Worm (Caenorhabditis elegans) whole organism, early embryonic: ENCODE results near the gene F15B9.8.

Experiments
- B0310.2 ChIP-seq: sonication (generic microtip); optimal IDR thresholded peaks from 2 replicates; lab custom pipeline; 2016; ENCODE audit warnings: mild to moderate bottlenecking, missing genetic modification characterization, missing compliant biosample characterization
- F13C5.2 ChIP-seq: sonication (generic microtip); optimal IDR thresholded peaks from 2 replicates; lab custom pipeline; 2017; ENCODE audit warnings: mild to moderate bottlenecking, missing genetic modification characterization, inconsistent platforms, missing compliant biosample characterization
- ama-1 ChIP-seq: fragments of 150-350 bp; optimal IDR thresholded peaks from 2 replicates; lab custom pipeline; 2014
- ceh-13 ChIP-seq: fragments of 200-800 bp; sonication (Bioruptor generic); optimal IDR thresholded peaks from 2 replicates; lab custom pipeline; 2018; ENCODE audit warnings: mild to moderate bottlenecking, missing genetic modification characterization, missing compliant biosample characterization
- ceh-36 ChIP-seq: sonication (generic microtip); optimal IDR thresholded peaks from 2 replicates; lab custom pipeline; 2016; ENCODE audit warnings: missing genetic modification characterization, inconsistent platforms, missing compliant biosample characterization
- hmg-4 ChIP-seq: fragments of 200-800 bp; sonication (Bioruptor generic); optimal IDR thresholded peaks from 2 replicates; lab custom pipeline; 2018; ENCODE audit warnings: mild to moderate bottlenecking, missing genetic modification characterization, missing compliant biosample characterization
- pes-1 ChIP-seq: fragments of 200-800 bp; sonication (Bioruptor generic); IDR thresholded peaks from 2 replicates; pipeline ENCODE4 v1.3.6; 2022; ENCODE audit warnings: missing genetic modification reagents, missing genetic modification characterization, missing compliant biosample characterization
- sea-1 ChIP-seq: fragments of 200-800 bp; sonication (Bioruptor generic); conservative IDR thresholded peaks from 2 replicates; pipeline ENCODE4 v1.3.6; 2022; ENCODE audit warnings: missing genetic modification characterization, missing compliant biosample characterization
- tra-4 ChIP-seq: sonication (generic microtip); optimal IDR thresholded peaks from 2 replicates; lab custom pipeline; 2017; ENCODE audit warnings: missing genetic modification characterization, missing compliant biosample characterization

DNA sequence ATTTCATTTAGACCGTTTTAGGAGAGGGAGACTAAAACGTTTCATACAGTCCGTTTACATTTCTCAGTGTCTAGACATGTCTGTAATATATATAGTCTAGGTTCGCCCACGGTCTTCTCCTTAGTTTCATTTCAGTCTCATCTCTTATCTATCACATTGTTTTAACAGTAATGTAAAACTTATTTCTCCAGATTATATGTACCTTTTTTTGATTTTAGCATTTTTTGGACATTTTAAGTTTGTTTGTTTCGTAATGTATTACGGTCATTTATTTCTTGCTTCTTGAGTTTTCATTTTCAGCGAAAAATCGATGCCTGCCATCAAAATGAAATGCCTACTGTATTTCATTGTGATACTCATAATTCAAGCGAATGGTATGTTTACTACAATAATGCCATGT is 25.5 kb downstream of the F15B9.8 start, which contains the start of gene F15B9.6:
- TF ChIP-seq F13C5.2 (tag; lab: Kevin White, UChicago) (no peak), ama-1 (lab: Kevin White, UChicago) (no peak), B0310.2 (tag; lab: Kevin White, UChicago) (no peak), ceh-36 (tag; lab: Kevin White, UChicago) (no peak), pes-1 (GFP tag; lab: Robert Waterston, UW) (no peak), tra-4 (tag; lab: Kevin White, UChicago) (no peak), ceh-13 (no peak), sea-1 (no peak), hmg-4 (GFP tag; lab: Kevin White, UChicago) (no peak)
